Fruit fly (Drosophila melanogaster) whole organism, embryonic: ENCODE results near the gene CG5828.

Experiments used
- CG12219 ChIP-seq: fragments of 200-800 bp; sonication (Bioruptor generic); optimal IDR thresholded peaks from 3 replicates; lab custom pipeline; 2018; ENCODE audit warnings: missing biosample characterization, mild to moderate bottlenecking, missing genetic modification characterization
- CG16815 ChIP-seq: fragments of 200-800 bp; sonication (Bioruptor generic); optimal IDR thresholded peaks from 3 replicates; lab custom pipeline; 2017; ENCODE audit warnings: missing biosample characterization, mild to moderate bottlenecking, missing genetic modification characterization
- CG31224 ChIP-seq: fragments of 200-800 bp; sonication (Bioruptor generic); IDR thresholded peaks from 2 replicates; pipeline ENCODE4 v1.3.6; 2022; ENCODE audit warnings: missing biosample characterization, missing genetic modification characterization
- CG4404 ChIP-seq: fragments of 200-800 bp; sonication (Bioruptor generic); IDR thresholded peaks from 2 replicates; pipeline ENCODE4 v1.3.6; 2022; ENCODE audit warnings: missing biosample characterization, missing genetic modification characterization
- grau ChIP-seq: fragments of 200-800 bp; optimal IDR thresholded peaks from 3 replicates; lab custom pipeline; 2019; ENCODE audit warnings: missing biosample characterization, mild to moderate bottlenecking, missing genetic modification characterization, moderate library complexity
- lab ChIP-seq: fragments of 200-800 bp; sonication (Bioruptor generic); optimal IDR thresholded peaks from 3 replicates; lab custom pipeline; 2017; ENCODE audit warnings: missing biosample characterization, missing genetic modification characterization, mild to moderate bottlenecking, moderate library complexity, missing genetic modification reagents
- pho ChIP-seq: fragments of 200-800 bp; sonication (Bioruptor generic); optimal IDR thresholded peaks from 2 replicates; lab custom pipeline; 2016; ENCODE audit warnings: missing biosample characterization, missing genetic modification characterization
- stc ChIP-seq: fragments of 200-800 bp; sonication (Bioruptor generic); IDR thresholded peaks from 2 replicates; pipeline ENCODE4 v1.3.6; 2022; ENCODE audit warnings: missing biosample characterization, missing genetic modification characterization
- toy ChIP-seq: fragments of 200-800 bp; sonication (Bioruptor generic); IDR thresholded peaks from 2 replicates; pipeline ENCODE4 v1.3.6; 2022; ENCODE audit warnings: missing biosample characterization, missing genetic modification characterization
- ttk ChIP-seq: fragments of 200-800 bp; sonication (Bioruptor generic); IDR thresholded peaks from 2 replicates; pipeline ENCODE4 v2.1.2; 2022; ENCODE audit warnings: missing biosample characterization, missing genetic modification characterization

DNA sequence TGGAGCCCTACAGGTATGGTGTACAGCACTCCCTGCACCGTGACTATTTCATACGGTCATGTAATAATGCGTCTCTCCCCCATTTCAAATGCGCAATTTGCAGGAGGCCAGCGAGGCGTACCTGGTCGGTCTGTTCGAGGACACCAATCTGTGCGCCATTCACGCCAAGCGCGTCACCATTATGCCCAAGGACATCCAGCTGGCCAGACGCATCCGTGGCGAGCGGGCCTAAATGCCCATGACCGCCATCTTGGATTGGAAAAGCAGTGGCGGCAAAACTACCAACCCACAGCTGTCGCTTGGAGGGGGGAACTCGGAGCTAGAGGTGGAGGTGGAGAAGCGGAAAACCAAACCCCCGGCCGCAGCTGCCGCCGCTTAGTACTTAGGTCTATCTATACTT, 38.2 kb upstream of the CG5828 start:
- TF ChIP-seq toy (GFP tag; lab: Robert Waterston, UW): no peak
- no peak for TF ChIP-seq ttk (GFP tag; lab: Robert Waterston, UW)
- no peak for TF ChIP-seq lab (GFP tag; lab: Kevin White, UChicago)
- no peak for TF ChIP-seq CG31224 (GFP tag; lab: Robert Waterston, UW)
- TF ChIP-seq grau (tag; lab: Kevin White, UChicago): no peak
- TF ChIP-seq pho (GFP tag; lab: Kevin White, UChicago): no peak
- no peak for TF ChIP-seq CG16815 (GFP tag; lab: Kevin White, UChicago)
- TF ChIP-seq CG4404 (GFP tag; lab: Robert Waterston, UW): no peak
- TF ChIP-seq CG12219: no peak
- no peak for TF ChIP-seq stc (GFP tag; lab: Robert Waterston, UW)
